Worm (Caenorhabditis elegans): ENCODE measurements around the gene msp-49.

ce11 chrII:5205286-5205685 is 11.1 kb downstream of the msp-49 start:
- no peak for TF ChIP-seq lin-39 (tag; optimal IDR thresholded peaks at IDR 0.05)
- no peak for TF ChIP-seq set-16 (GFP tag; IDR thresholded peaks at IDR 0.05)
- TF ChIP-seq dmd-8 (GFP tag; IDR thresholded peaks at IDR 0.05), result no peak
- TF ChIP-seq nhr-76 (tag; optimal IDR thresholded peaks at IDR 0.05), result no peak
- no peak for TF ChIP-seq jun-1 (tag; optimal IDR thresholded peaks at IDR 0.05)
- TF ChIP-seq zag-1 (tag; optimal IDR thresholded peaks at IDR 0.05), result no peak
- no peak for TF ChIP-seq ceh-28 (tag; optimal IDR thresholded peaks at IDR 0.05)
